Worm (Caenorhabditis elegans) whole organism, L3 larva: ENCODE measurements around the gene K02D10.2.

Source experiments
- ama-1 ChIP-seq: fragments of 150-350 bp; optimal IDR thresholded peaks from 2 replicates; lab custom pipeline; 2018
- egl-5 ChIP-seq: fragments of 150-350 bp; optimal IDR thresholded peaks from 2 replicates; lab custom pipeline; 2017; ENCODE audit warnings: missing biosample characterization, missing genetic modification reagents, missing genetic modification characterization, inconsistent platforms
- fkh-10 ChIP-seq: sonication (generic microtip); optimal IDR thresholded peaks from 2 replicates; lab custom pipeline; 2017; ENCODE audit warnings: missing biosample characterization, missing genetic modification reagents, missing genetic modification characterization
- lin-15B ChIP-seq: fragments of 150-350 bp; optimal IDR thresholded peaks from 2 replicates; lab custom pipeline; 2014; ENCODE audit warnings: missing biosample characterization, missing genetic modification characterization
- lin-39 ChIP-seq: fragments of 150-350 bp; optimal IDR thresholded peaks from 2 replicates; lab custom pipeline; 2018; ENCODE audit warnings: missing biosample characterization, missing genetic modification reagents, missing genetic modification characterization
- nhr-11 ChIP-seq: fragments of 150-350 bp; optimal IDR thresholded peaks from 2 replicates; lab custom pipeline; 2014; ENCODE audit warnings: missing biosample characterization, missing genetic modification characterization
- nhr-12 ChIP-seq: fragments of 150-350 bp; optimal IDR thresholded peaks from 2 replicates; lab custom pipeline; 2014; ENCODE audit warnings: missing biosample characterization, missing genetic modification characterization
- nhr-28 ChIP-seq: fragments of 150-350 bp; optimal IDR thresholded peaks from 2 replicates; lab custom pipeline; 2014; ENCODE audit warnings: missing biosample characterization, missing genetic modification characterization
- nhr-76 ChIP-seq: fragments of 150-350 bp; sonication (generic microtip); optimal IDR thresholded peaks from 5 replicates; lab custom pipeline; 2014; ENCODE audit warnings: missing biosample characterization, missing genetic modification characterization
- skn-1 ChIP-seq: fragments of 150-350 bp; optimal IDR thresholded peaks from 2 replicates; lab custom pipeline; 2014; ENCODE audit warnings: missing biosample characterization, missing genetic modification characterization
- snpc-4 ChIP-seq: fragments of 150-350 bp; optimal IDR thresholded peaks from 2 replicates; lab custom pipeline; 2014; ENCODE audit warnings: missing biosample characterization, missing genetic modification characterization
- zag-1 ChIP-seq: fragments of 150-350 bp; optimal IDR thresholded peaks from 2 replicates; lab custom pipeline; 2014; ENCODE audit warnings: missing biosample characterization, missing genetic modification characterization
- ztf-11 ChIP-seq: fragments of 150-350 bp; optimal IDR thresholded peaks from 2 replicates; lab custom pipeline; 2014; ENCODE audit warnings: missing biosample characterization, missing genetic modification characterization
- ztf-4 ChIP-seq: fragments of 150-350 bp; optimal IDR thresholded peaks from 2 replicates; lab custom pipeline; 2014; ENCODE audit warnings: missing biosample characterization, missing genetic modification characterization

DNA sequence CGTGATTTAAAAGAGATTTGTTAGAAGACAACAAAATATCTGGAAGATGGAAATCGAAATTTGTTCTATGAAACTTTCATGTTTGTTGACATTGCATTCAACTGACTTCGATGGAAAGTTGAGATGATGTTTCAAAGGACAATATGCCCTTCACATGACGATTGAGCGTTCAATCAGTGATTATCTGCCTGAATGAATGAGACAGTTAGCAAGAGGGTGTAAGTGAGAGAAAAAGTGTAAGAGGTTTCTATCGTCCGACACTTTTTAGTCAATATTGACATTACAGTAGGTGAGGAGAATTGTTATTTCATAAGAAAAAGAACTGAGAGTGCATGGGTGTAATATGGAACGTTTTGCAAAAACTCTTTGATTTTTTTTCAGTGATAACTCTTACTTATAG is 37.8 kb downstream of the K02D10.2 start:
- TF ChIP-seq ztf-4 = no peak
- TF ChIP-seq nhr-11 (tag; lab: Kevin White, UChicago) = no peak
- no peak for TF ChIP-seq lin-39 (tag; lab: Kevin White, UChicago)
- no peak for TF ChIP-seq zag-1 (tag; lab: Kevin White, UChicago)
- TF ChIP-seq nhr-12 (tag; lab: Kevin White, UChicago) = no peak
- no peak for TF ChIP-seq nhr-76 (tag; lab: Kevin White, UChicago)
- no peak for TF ChIP-seq lin-15B
- no peak for TF ChIP-seq snpc-4 (tag; lab: Kevin White, UChicago)
- no peak for TF ChIP-seq fkh-10 (GFP tag; lab: Kevin White, UChicago)
- TF ChIP-seq ztf-11 (tag; lab: Kevin White, UChicago) = no peak
- no peak for TF ChIP-seq nhr-28
- TF ChIP-seq egl-5 (tag; lab: Kevin White, UChicago) = no peak
- TF ChIP-seq skn-1 (tag; lab: Kevin White, UChicago) = no peak
- no peak for TF ChIP-seq ama-1 (lab: Kevin White, UChicago)
